Worm (Caenorhabditis elegans) whole organism, dauer: Measurements from ENCODE around the gene cat-4.

ENCODE experiments used
- unc-62 ChIP-seq: sonication (generic microtip); optimal IDR thresholded peaks from 2 replicates; lab custom pipeline; 2017; ENCODE audit warnings: missing biosample characterization, missing genetic modification reagents, missing genetic modification characterization

The cat-4 gene

DNA sequence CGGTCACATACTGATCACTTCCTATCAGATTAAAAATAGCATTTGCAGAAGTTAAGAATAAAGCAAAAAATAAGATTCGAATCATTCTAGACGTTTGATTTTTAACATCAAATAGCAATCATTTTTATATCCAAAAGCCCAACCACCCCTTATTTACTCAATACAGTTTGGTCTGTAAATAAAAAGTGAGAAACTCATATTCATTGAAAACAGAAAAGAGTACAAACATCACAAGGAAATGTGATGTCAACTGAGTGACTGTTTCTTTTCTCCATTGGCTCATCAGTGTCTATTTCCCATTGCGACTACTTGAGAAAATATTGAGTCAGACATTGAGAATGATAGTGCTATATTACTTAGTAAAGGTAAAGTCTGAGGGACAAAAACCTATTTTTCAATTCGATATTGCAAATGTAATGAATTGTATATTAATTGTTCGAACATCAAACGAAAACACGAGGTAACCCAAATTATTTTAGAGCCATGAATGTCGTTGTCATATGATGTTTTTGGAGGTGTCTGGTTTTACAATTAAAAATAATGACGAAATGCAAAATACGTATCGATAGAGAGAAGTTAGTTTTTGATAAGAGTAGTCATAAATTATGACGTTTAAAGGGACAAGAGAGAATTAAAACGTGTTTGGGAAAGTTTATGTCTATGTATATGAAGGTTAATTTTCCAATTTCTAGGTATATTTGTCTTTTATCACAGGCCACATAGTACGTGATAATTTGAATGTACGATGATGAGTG is 25.3 kb downstream of the cat-4 start, which contains the start of gene ttr-23:
Gene ttr-23 (minus strand): TSS at position 87 of the 755 bp plus-strand sequence.
- no peak for TF ChIP-seq unc-62 (GFP tag; lab: Kevin White, UChicago)

- TF ChIP-seq unc-62 (GFP tag; lab: Kevin White, UChicago), result no peak
Observed at ce11 chrV:10592479-10592878, 27.8 kb downstream of the cat-4 start, which contains the start of gene T21C9.9. Gene T21C9.9 (minus strand): TSS chrV:10592579.

DNA sequence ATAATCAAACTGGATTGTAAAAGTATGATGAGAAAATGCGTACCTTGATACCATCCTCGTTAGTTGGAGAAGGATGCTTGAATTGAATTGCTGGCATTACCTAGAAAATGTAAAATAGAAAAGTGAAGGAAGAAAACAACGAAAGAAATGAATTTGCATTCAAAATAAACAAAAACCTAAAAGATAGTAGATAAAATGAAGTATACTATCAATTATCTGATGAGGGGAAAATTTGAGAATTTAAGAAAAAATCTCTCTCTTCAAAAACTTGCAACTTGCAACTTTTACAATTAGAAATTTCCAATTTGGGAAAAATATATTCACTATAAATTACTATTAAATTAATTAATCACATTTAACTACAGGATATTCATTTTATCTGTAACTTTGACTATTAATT is 30.1 kb downstream of the cat-4 start, which contains the start of gene T21C9.11:
Gene T21C9.11 (minus strand): TSS at position 101 of the 400 bp plus-strand sequence.
- no peak for TF ChIP-seq unc-62 (GFP tag; lab: Kevin White, UChicago)

ce11 chrV:10597234-10597633 is 32.6 kb downstream of the cat-4 start, which contains the start of gene T21C9.13:
Gene T21C9.13 (plus strand): TSS chrV:10597266.
- TF ChIP-seq unc-62 (GFP tag; lab: Kevin White, UChicago), result no peak

ce11 chrV:10598670-10599154 is 34.0 kb downstream of the cat-4 start, which contains the start of gene scpl-4:
Gene scpl-4 (plus strand): TSS chrV:10599104.
- no peak for TF ChIP-seq unc-62 (GFP tag; lab: Kevin White, UChicago)

DNA sequence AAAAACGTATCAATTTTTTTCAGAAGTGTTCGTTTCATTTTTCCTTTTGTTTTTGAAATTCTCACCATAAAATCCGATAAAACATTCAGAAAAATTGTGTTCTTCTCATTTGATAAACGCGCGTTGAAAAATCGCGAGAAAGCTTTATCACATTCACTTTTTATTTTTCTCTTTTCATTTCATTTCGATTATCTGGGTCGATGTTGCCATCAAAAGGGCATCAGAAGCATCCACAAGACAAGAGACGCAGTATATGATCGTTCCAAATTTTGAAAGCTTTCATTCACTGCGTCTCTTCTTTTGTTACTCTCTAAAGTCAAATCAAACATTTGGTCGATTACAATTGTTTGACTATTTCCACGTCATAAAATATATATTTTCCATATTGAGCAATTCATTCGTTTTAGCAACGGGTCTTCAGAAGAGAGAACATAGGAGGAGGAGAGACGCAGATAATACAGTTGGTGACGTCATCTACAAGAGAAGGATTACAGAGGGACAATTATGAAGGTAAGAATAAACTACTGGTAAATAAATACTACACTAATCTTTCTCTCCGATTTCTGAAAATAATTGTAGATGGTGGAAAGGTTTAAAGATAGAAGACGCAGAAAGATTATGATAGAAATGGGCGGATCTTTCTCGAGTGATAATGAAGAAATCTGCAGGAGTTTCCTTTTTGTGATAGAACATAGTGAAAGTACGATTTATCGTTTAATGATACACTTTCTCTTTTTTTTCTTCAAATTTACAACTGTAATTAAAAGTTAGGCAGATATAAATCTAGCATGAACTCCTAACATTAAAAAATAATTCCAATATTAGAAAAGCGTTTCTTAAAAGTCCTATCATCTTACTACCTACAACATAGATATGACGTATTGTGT is 37.6 kb downstream of the cat-4 start, which contains the start of gene H27A22.1:
Gene H27A22.1 (plus strand): TSS at position 505 of the 887 bp plus-strand sequence.
- no peak for TF ChIP-seq unc-62 (GFP tag; lab: Kevin White, UChicago)

DNA sequence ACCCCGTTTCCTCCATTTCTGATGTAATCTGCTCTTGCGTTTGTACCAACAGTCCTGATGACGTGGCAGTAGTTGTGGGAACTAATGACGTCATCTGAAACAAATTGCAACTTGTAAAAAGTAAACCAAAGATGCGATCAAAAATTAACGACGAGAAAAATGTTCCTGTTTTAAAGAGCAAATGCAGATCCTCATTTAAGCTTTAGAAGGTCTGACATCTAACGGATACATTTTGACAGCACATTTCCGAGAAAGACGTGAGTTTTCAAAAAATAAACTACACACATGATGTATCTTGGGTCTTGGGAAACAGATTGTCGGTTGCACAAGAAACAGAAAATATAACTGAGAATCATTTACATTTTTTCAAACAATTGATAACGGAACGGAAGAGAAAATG is 50.8 kb downstream of the cat-4 start, which contains the start of gene H09F14.1:
Gene H09F14.1 (minus strand): TSS at position 101 of the 400 bp plus-strand sequence.
- TF ChIP-seq unc-62 (GFP tag; lab: Kevin White, UChicago), result no peak
